Worm (Caenorhabditis elegans) whole organism, L4 larva: ENCODE results near the gene B0222.11.

Source experiments
- F10B5.3 ChIP-seq: sonication (generic microtip); optimal IDR thresholded peaks from 2 replicates; lab custom pipeline; 2016; ENCODE audit warnings: mild to moderate bottlenecking, missing genetic modification characterization, missing compliant biosample characterization
- ceh-28 ChIP-seq: fragments of 150-350 bp; optimal IDR thresholded peaks from 2 replicates; lab custom pipeline; 2014; ENCODE audit warnings: missing biosample characterization, missing genetic modification reagents, missing genetic modification characterization
- ceh-82 ChIP-seq: sonication (generic microtip); optimal IDR thresholded peaks from 2 replicates; lab custom pipeline; 2017; ENCODE audit warnings: missing biosample characterization, missing genetic modification characterization
- daf-12 ChIP-seq: fragments of 150-350 bp; optimal IDR thresholded peaks from 2 replicates; lab custom pipeline; 2014; ENCODE audit warnings: missing biosample characterization, missing genetic modification reagents, missing genetic modification characterization
- dmd-9 ChIP-seq: fragments of 200-800 bp; sonication (Bioruptor generic); IDR thresholded peaks from 2 replicates; pipeline ENCODE4 v1.3.6; 2022; ENCODE audit warnings: missing genetic modification reagents, missing genetic modification characterization, missing compliant biosample characterization
- dpl-1 ChIP-seq: fragments of 150-350 bp; optimal IDR thresholded peaks from 2 replicates; lab custom pipeline; 2014; ENCODE audit warnings: missing biosample characterization, missing genetic modification reagents, missing genetic modification characterization
- egl-27 ChIP-seq: sonication (generic microtip); optimal IDR thresholded peaks from 3 replicates; lab custom pipeline; 2017; ENCODE audit warnings: missing biosample characterization, missing genetic modification reagents, missing genetic modification characterization
- lin-13 ChIP-seq: fragments of 150-350 bp; optimal IDR thresholded peaks from 2 replicates; lab custom pipeline; 2014; ENCODE audit warnings: missing biosample characterization, missing genetic modification reagents, missing genetic modification characterization
- lsy-2 ChIP-seq, 2 experiments: fragments of 150-350 bp in 1 of 2; sonication (generic microtip) in 1 of 2; optimal IDR thresholded peaks; 2 replicates each; lab custom pipeline; 2014 to 2017; ENCODE audit warnings: missing biosample characterization in 2 of 2, missing genetic modification characterization in 2 of 2
- mdt-29 ChIP-seq: fragments of 200-800 bp; sonication (Bioruptor generic); IDR thresholded peaks from 2 replicates; pipeline ENCODE4 v1.3.6; 2022; ENCODE audit warnings: missing genetic modification reagents, missing genetic modification characterization, missing compliant biosample characterization
- nhr-25 ChIP-seq: sonication (generic microtip); optimal IDR thresholded peaks from 2 replicates; lab custom pipeline; 2017; ENCODE audit warnings: missing genetic modification characterization, mild to moderate bottlenecking, missing compliant biosample characterization, antibody characterized with exemption, moderate library complexity, borderline replicate concordance; ENCODE audit not compliant: insufficient read depth
- ztf-11 ChIP-seq: fragments of 150-350 bp; optimal IDR thresholded peaks from 2 replicates; lab custom pipeline; 2014; ENCODE audit warnings: missing biosample characterization, missing genetic modification characterization

- no peak for TF ChIP-seq ceh-82
- TF ChIP-seq dmd-9 (GFP tag; lab: Robert Waterston, UW) = no peak
- TF ChIP-seq lin-13 (GFP tag; lab: Kevin White, UChicago) = no peak
- TF ChIP-seq ceh-28 = no peak
- no peak for TF ChIP-seq dpl-1 (GFP tag; lab: Kevin White, UChicago)
- TF ChIP-seq nhr-25 = no peak
- TF ChIP-seq F10B5.3 (tag; lab: Kevin White, UChicago) = no peak
- no peak for TF ChIP-seq mdt-29 (GFP tag; lab: Robert Waterston, UW)
- no peak for TF ChIP-seq lsy-2 (tag; optimal IDR thresholded peaks at IDR 0.05; lab: Kevin White, UChicago)
- TF ChIP-seq ztf-11 (tag; lab: Kevin White, UChicago) = no peak
- no peak for TF ChIP-seq egl-27 (tag; lab: Kevin White, UChicago)
- no peak for TF ChIP-seq daf-12 (tag; lab: Kevin White, UChicago)
These were observed 30.4 kb downstream of the B0222.11 start, which contains the start of gene pitr-2 for ce11 chrV:9137618-9138017.
